Worm (Caenorhabditis elegans) whole organism, midembryonic: ENCODE data around the gene idpc-5.

Experiments
- T22C8.4 ChIP-seq: fragments of 200-800 bp; sonication (Bioruptor generic); IDR thresholded peaks from 2 replicates; pipeline ENCODE4 v1.3.6; 2022; ENCODE audit warnings: missing genetic modification characterization, missing compliant biosample characterization
- cog-1 ChIP-seq: sonication (generic microtip); optimal IDR thresholded peaks from 2 replicates; lab custom pipeline; 2016; ENCODE audit warnings: missing genetic modification characterization, missing compliant biosample characterization

ce11 chrV:9654154-9654805, 31.5 kb upstream of the idpc-5 start, which contains the start of gene cyp-29A4:
- TF ChIP-seq cog-1 (tag; lab: Kevin White, UChicago), result no peak
- no peak for TF ChIP-seq T22C8.4 (GFP tag; lab: Robert Waterston, UW)
